Fruit fly (Drosophila melanogaster) whole organism, adult: Measurements from ENCODE around the gene Gorab.

Experiments used
- CG1620 ChIP-seq: fragments of 200-800 bp; sonication (Bioruptor generic); optimal IDR thresholded peaks from 2 replicates; lab custom pipeline; 2016; ENCODE audit warnings: missing biosample characterization, missing genetic modification characterization
- CG7045 ChIP-seq: fragments of 200-800 bp; sonication (Bioruptor generic); optimal IDR thresholded peaks from 2 replicates; lab custom pipeline; 2017; ENCODE audit warnings: missing biosample characterization, mild to moderate bottlenecking, missing genetic modification characterization
- CG7101 ChIP-seq: fragments of 200-800 bp; sonication (Bioruptor generic); optimal IDR thresholded peaks from 2 replicates; lab custom pipeline; 2018; ENCODE audit warnings: missing biosample characterization, mild to moderate bottlenecking, missing genetic modification characterization, moderate library complexity
- Clk ChIP-seq: fragments of 200-800 bp; sonication (Bioruptor generic); optimal IDR thresholded peaks from 2 replicates; lab custom pipeline; 2017; ENCODE audit warnings: missing biosample characterization, missing genetic modification characterization
- cic ChIP-seq: fragments of 200-800 bp; sonication (Bioruptor generic); optimal IDR thresholded peaks from 2 replicates; lab custom pipeline; 2017; ENCODE audit warnings: missing biosample characterization, mild to moderate bottlenecking, missing genetic modification characterization, moderate library complexity
- kay ChIP-seq: fragments of 200-800 bp; sonication (Bioruptor generic); peaks from one replicate; lab custom pipeline; 2016; ENCODE audit warnings: missing biosample characterization, missing genetic modification characterization, borderline replicate concordance
- ovo ChIP-seq: fragments of 200-800 bp; sonication (Bioruptor generic); optimal IDR thresholded peaks from 2 replicates; lab custom pipeline; 2016; ENCODE audit warnings: missing biosample characterization, missing genetic modification characterization
- tj ChIP-seq: fragments of 200-800 bp; sonication (Bioruptor generic); optimal IDR thresholded peaks from 3 replicates; lab custom pipeline; 2017; ENCODE audit warnings: missing biosample characterization, mild to moderate bottlenecking, missing genetic modification characterization, moderate library complexity

- TF ChIP-seq tj (GFP tag; lab: Kevin White, UChicago) (no peak), CG1620 (GFP tag; lab: Kevin White, UChicago) (no peak), kay (GFP tag; lab: Kevin White, UChicago) (peak; percentile 55), CG7101 (tag; lab: Kevin White, UChicago) (no peak), ovo (GFP tag; lab: Kevin White, UChicago) (no peak), CG7045 (no peak), cic (GFP tag; lab: Kevin White, UChicago) (no peak), Clk (GFP tag; lab: Kevin White, UChicago) (no peak)
Measured at dm6 chr3L:17458856-17459518, 30.4 kb upstream of the Gorab start.
